Worm (Caenorhabditis elegans): ENCODE measurements around the gene C25E10.7.

DNA sequence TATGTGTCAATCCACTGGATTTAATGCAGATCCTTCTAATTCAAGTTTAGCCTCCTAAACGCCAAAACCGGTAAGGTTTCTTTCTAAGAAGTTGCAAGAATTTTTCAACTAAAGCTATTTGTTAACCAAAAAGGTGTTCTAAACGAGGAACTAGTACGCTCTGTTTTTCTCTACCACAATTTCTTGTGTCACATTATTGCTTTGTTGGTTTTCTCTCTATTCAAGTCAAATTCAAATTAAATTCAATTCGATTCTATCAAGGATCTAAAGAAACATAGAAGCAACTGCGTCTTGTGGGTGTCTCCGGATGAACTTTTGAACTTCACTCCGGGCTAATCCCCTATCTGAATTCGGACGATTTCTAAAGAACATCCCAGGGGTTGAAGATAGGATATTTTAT is 34.5 kb downstream of the C25E10.7 start, which contains the start of gene oac-40:
- TF ChIP-seq him-1 (tag; optimal IDR thresholded peaks at IDR 0.05): no peak
- no peak for TF ChIP-seq W03F9.2 (tag; optimal IDR thresholded peaks at IDR 0.05)
- no peak for TF ChIP-seq dao-5 (tag; optimal IDR thresholded peaks at IDR 0.05)
